Worm (Caenorhabditis elegans) whole organism, late embryonic: ENCODE measurements around the gene ftr-1.

Source experiments
- K09A11.1 ChIP-seq: sonication (generic microtip); optimal IDR thresholded peaks from 2 replicates; lab custom pipeline; 2017; ENCODE audit warnings: antibody characterized with exemption, mild to moderate bottlenecking, missing genetic modification characterization, missing compliant biosample characterization; ENCODE audit not compliant: insufficient read depth
- Y22D7AL.16 ChIP-seq: sonication (generic microtip); optimal IDR thresholded peaks from 2 replicates; lab custom pipeline; 2016; ENCODE audit warnings: missing genetic modification characterization, missing compliant biosample characterization
- ahr-1 ChIP-seq: sonication (generic microtip); optimal IDR thresholded peaks from 2 replicates; lab custom pipeline; 2016; ENCODE audit warnings: missing genetic modification characterization, missing compliant biosample characterization
- ceh-22 ChIP-seq: sonication (generic microtip); optimal IDR thresholded peaks from 2 replicates; lab custom pipeline; 2017; ENCODE audit warnings: missing biosample characterization, missing genetic modification characterization
- ceh-31 ChIP-seq: sonication (generic microtip); optimal IDR thresholded peaks from 2 replicates; lab custom pipeline; 2016; ENCODE audit warnings: missing genetic modification characterization, missing compliant biosample characterization
- ceh-34 ChIP-seq: sonication (generic microtip); optimal IDR thresholded peaks from 2 replicates; lab custom pipeline; 2016; ENCODE audit warnings: mild to moderate bottlenecking, missing genetic modification characterization, missing compliant biosample characterization
- ceh-45 ChIP-seq: fragments of 200-800 bp; sonication (Bioruptor generic); IDR thresholded peaks from 2 replicates; pipeline ENCODE4 v1.3.6; 2022; ENCODE audit warnings: missing genetic modification reagents, missing genetic modification characterization, missing compliant biosample characterization
- ceh-48 ChIP-seq: sonication (generic microtip); optimal IDR thresholded peaks from 2 replicates; lab custom pipeline; 2016; ENCODE audit warnings: missing genetic modification characterization, inconsistent platforms, missing compliant biosample characterization
- ceh-6 ChIP-seq: fragments of 200-800 bp; sonication (Bioruptor generic); optimal IDR thresholded peaks from 2 replicates; lab custom pipeline; 2018; ENCODE audit warnings: mild to moderate bottlenecking, missing genetic modification characterization, missing compliant biosample characterization
- ceh-9 ChIP-seq: sonication (generic microtip); optimal IDR thresholded peaks from 2 replicates; lab custom pipeline; 2016; ENCODE audit warnings: mild to moderate bottlenecking, missing genetic modification characterization, inconsistent platforms, missing compliant biosample characterization
- che-1 ChIP-seq: sonication (generic microtip); optimal IDR thresholded peaks from 2 replicates; lab custom pipeline; 2016; ENCODE audit warnings: mild to moderate bottlenecking, missing genetic modification characterization, missing compliant biosample characterization
- elt-4 ChIP-seq: sonication (generic microtip); optimal IDR thresholded peaks from 2 replicates; lab custom pipeline; 2016; ENCODE audit warnings: missing genetic modification characterization, missing compliant biosample characterization
- eyg-1 ChIP-seq: sonication (generic microtip); optimal IDR thresholded peaks from 2 replicates; lab custom pipeline; 2016; ENCODE audit warnings: missing genotype, missing genetic modification characterization, missing compliant biosample characterization
- fax-1 ChIP-seq: sonication (generic microtip); optimal IDR thresholded peaks from 2 replicates; lab custom pipeline; 2016; ENCODE audit warnings: missing genotype, missing genetic modification characterization, missing compliant biosample characterization
- fkh-10 ChIP-seq: fragments of 150-350 bp; optimal IDR thresholded peaks from 2 replicates; lab custom pipeline; 2014; ENCODE audit warnings: missing biosample characterization, missing genetic modification reagents, missing genetic modification characterization
- fkh-6 ChIP-seq: sonication (generic microtip); optimal IDR thresholded peaks from 2 replicates; lab custom pipeline; 2016; ENCODE audit warnings: missing genetic modification characterization, missing compliant biosample characterization
- gmeb-2 ChIP-seq: sonication (generic microtip); optimal IDR thresholded peaks from 2 replicates; lab custom pipeline; 2016; ENCODE audit warnings: missing genetic modification characterization, inconsistent platforms, missing compliant biosample characterization
- hlh-13 ChIP-seq: fragments of 200-800 bp; sonication (Bioruptor generic); optimal IDR thresholded peaks from 2 replicates; lab custom pipeline; 2018; ENCODE audit warnings: mild to moderate bottlenecking, missing genetic modification characterization, missing compliant biosample characterization
- hlh-15 ChIP-seq: sonication (generic microtip); optimal IDR thresholded peaks from 2 replicates; lab custom pipeline; 2016; ENCODE audit warnings: missing genetic modification characterization, missing compliant biosample characterization
- hlh-8 ChIP-seq: sonication (generic microtip); optimal IDR thresholded peaks from 2 replicates; lab custom pipeline; 2016; ENCODE audit warnings: missing genotype, missing genetic modification characterization, missing compliant biosample characterization
- madf-2 ChIP-seq: sonication (generic microtip); optimal IDR thresholded peaks from 2 replicates; lab custom pipeline; 2017; ENCODE audit warnings: missing genetic modification characterization, missing compliant biosample characterization
- nhr-11 ChIP-seq: fragments of 150-350 bp; optimal IDR thresholded peaks from 2 replicates; lab custom pipeline; 2014; ENCODE audit warnings: missing biosample characterization, missing genetic modification characterization
- nhr-232 ChIP-seq: sonication (generic microtip); optimal IDR thresholded peaks from 2 replicates; lab custom pipeline; 2016; ENCODE audit warnings: missing genetic modification characterization, missing compliant biosample characterization
- npax-4 ChIP-seq: sonication (generic microtip); optimal IDR thresholded peaks from 2 replicates; lab custom pipeline; 2016; ENCODE audit warnings: missing genetic modification characterization, missing compliant biosample characterization
- odd-2 ChIP-seq: sonication (generic microtip); optimal IDR thresholded peaks from 2 replicates; lab custom pipeline; 2017; ENCODE audit warnings: antibody characterized with exemption, mild to moderate bottlenecking, missing genetic modification characterization, missing compliant biosample characterization
- pat-9 ChIP-seq: fragments of 200-800 bp; sonication (Bioruptor generic); optimal IDR thresholded peaks from 2 replicates; lab custom pipeline; 2018; ENCODE audit warnings: mild to moderate bottlenecking, missing genetic modification characterization, moderate library complexity, missing compliant biosample characterization
- pros-1 ChIP-seq: fragments of 150-350 bp; optimal IDR thresholded peaks from 2 replicates; lab custom pipeline; 2014; ENCODE audit warnings: missing biosample characterization, missing genetic modification reagents, missing genetic modification characterization
- ref-2 ChIP-seq: sonication (generic microtip); optimal IDR thresholded peaks from 2 replicates; lab custom pipeline; 2016; ENCODE audit warnings: missing genetic modification characterization, missing compliant biosample characterization
- rnt-1 ChIP-seq: sonication (generic microtip); optimal IDR thresholded peaks from 2 replicates; lab custom pipeline; 2016; ENCODE audit warnings: missing genetic modification characterization, missing compliant biosample characterization
- sdc-2 ChIP-seq: sonication (generic microtip); optimal IDR thresholded peaks from 2 replicates; lab custom pipeline; 2016; ENCODE audit warnings: missing genotype, missing genetic modification characterization, missing compliant biosample characterization
- sox-2 ChIP-seq: fragments of 200-800 bp; sonication (Bioruptor generic); IDR thresholded peaks from 2 replicates; pipeline ENCODE4 v1.3.6; 2022; ENCODE audit warnings: missing genetic modification reagents, missing genetic modification characterization, missing compliant biosample characterization
- sox-4 ChIP-seq: sonication (generic microtip); optimal IDR thresholded peaks from 2 replicates; lab custom pipeline; 2017; ENCODE audit warnings: mild to moderate bottlenecking, missing genetic modification characterization, inconsistent platforms, missing compliant biosample characterization
- syd-9 ChIP-seq: sonication (generic microtip); optimal IDR thresholded peaks from 2 replicates; lab custom pipeline; 2016; ENCODE audit warnings: mild to moderate bottlenecking, missing genetic modification characterization, moderate library complexity, missing compliant biosample characterization
- tbx-2 ChIP-seq: sonication (generic microtip); optimal IDR thresholded peaks from 2 replicates; lab custom pipeline; 2016; ENCODE audit warnings: missing genetic modification characterization, missing compliant biosample characterization
- unc-3 ChIP-seq, 2 experiments: fragments of 200-800 bp in 1 of 2; sonication (Bioruptor generic) in 1 of 2; sonication (generic microtip) in 1 of 2; conservative IDR thresholded peaks in 1 of 2; optimal IDR thresholded peaks in 1 of 2; 2 replicates each; pipeline versions ENCODE4 v1.3.6 to Lab custom; 2016 to 2022; ENCODE audit warnings: missing compliant biosample characterization in 2 of 2, missing genetic modification characterization in 2 of 2, missing genetic modification reagents in 1 of 2
- unc-42 ChIP-seq: sonication (generic microtip); optimal IDR thresholded peaks from 2 replicates; lab custom pipeline; 2016; ENCODE audit warnings: missing genotype, missing genetic modification characterization, missing compliant biosample characterization
- unc-55 ChIP-seq: sonication (generic microtip); optimal IDR thresholded peaks from 2 replicates; lab custom pipeline; 2017; ENCODE audit warnings: missing biosample characterization, missing genetic modification reagents, missing genetic modification characterization
- unc-86 ChIP-seq: sonication (generic microtip); optimal IDR thresholded peaks from 2 replicates; lab custom pipeline; 2016; ENCODE audit warnings: missing genetic modification characterization, missing compliant biosample characterization
- ztf-16 ChIP-seq: sonication (generic microtip); optimal IDR thresholded peaks from 2 replicates; lab custom pipeline; 2017; ENCODE audit warnings: missing genetic modification characterization, missing compliant biosample characterization

ftr-1 gene

ce11 chrV:20225312-20225711, 28.5 kb downstream of the ftr-1 start:
- TF ChIP-seq ceh-9 (no peak), ref-2 (tag; lab: Kevin White, UChicago) (no peak), sox-2 (no peak), K09A11.1 (tag; lab: Kevin White, UChicago) (no peak), ceh-6 (GFP tag; lab: Kevin White, UChicago) (no peak), gmeb-2 (tag; lab: Kevin White, UChicago) (no peak), fkh-10 (GFP tag; lab: Kevin White, UChicago) (no peak), eyg-1 (tag; lab: Kevin White, UChicago) (no peak), tbx-2 (tag; lab: Kevin White, UChicago) (no peak), pat-9 (tag; lab: Kevin White, UChicago) (no peak), ceh-34 (no peak), unc-86 (tag; lab: Kevin White, UChicago) (no peak), syd-9 (tag; lab: Kevin White, UChicago) (no peak), fkh-6 (tag; lab: Kevin White, UChicago) (no peak), ceh-22 (tag; lab: Kevin White, UChicago) (no peak), fax-1 (tag; lab: Kevin White, UChicago) (no peak), ceh-48 (no peak)

DNA sequence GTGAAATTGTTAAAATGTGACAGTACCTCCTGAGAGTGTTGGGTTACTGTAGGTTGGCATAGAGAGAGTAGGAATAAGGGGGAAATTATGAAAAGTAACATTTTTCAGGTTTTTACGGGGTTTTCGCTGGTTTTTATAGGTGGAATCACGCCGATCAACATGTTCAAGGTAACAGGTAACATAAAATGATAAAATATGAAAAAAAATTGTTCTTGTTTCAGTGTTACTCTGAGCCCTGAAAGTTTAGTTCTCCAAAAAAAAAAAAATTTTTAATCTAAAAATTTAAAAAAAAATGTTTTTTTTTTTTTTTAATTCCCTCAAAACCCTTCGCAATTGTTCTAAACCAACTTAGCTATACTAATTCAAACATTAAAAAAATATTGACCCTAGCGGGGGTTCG, 37.0 kb downstream of the ftr-1 start, which contains the start of gene Y113G7B.15:
Gene Y113G7B.15, minus strand, starts transcription at position 101 of the 400 bp plus-strand sequence.
- no peak for TF ChIP-seq odd-2 (tag; lab: Kevin White, UChicago)
- no peak for TF ChIP-seq sdc-2
- no peak for TF ChIP-seq ztf-16 (tag; lab: Kevin White, UChicago)
- TF ChIP-seq npax-4: no peak
- no peak for TF ChIP-seq Y22D7AL.16
- no peak for TF ChIP-seq ceh-45 (GFP tag; lab: Robert Waterston, UW)
- TF ChIP-seq pros-1 (tag; lab: Kevin White, UChicago): no peak

- TF ChIP-seq gmeb-2 (tag; lab: Kevin White, UChicago) (no peak), nhr-11 (tag; lab: Kevin White, UChicago) (no peak), fkh-6 (tag; lab: Kevin White, UChicago) (no peak), che-1 (tag; lab: Kevin White, UChicago) (no peak), hlh-13 (GFP tag; lab: Kevin White, UChicago) (no peak), ceh-48 (no peak), unc-3 (GFP tag; conservative IDR thresholded peaks at IDR 0.05; lab: Robert Waterston, UW) (no peak), unc-3 (tag; optimal IDR thresholded peaks at IDR 0.05; lab: Kevin White, UChicago) (no peak), sdc-2 (no peak), elt-4 (no peak)
Measured at ce11 chrV:20234439-20234838, 37.7 kb downstream of the ftr-1 start.

DNA sequence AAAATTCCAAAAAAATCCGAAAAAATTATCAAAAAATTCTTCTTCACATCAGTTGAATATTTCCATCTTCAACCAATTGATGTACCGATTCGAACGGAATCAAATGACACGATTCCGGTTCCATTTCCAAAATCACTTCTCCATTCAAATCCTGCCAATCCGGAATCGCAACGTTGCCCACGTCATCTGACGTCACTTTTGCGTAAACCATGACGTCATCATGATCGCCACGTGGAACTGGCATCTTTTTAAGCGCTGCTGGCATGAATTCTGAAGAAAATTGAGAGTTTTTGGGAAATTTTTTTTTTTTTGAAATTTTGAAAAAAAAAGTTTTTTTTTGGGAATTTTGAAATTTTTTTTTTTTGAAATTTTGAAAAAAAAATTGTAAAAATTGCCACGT, 38.5 kb downstream of the ftr-1 start:
- no peak for TF ChIP-seq hlh-13 (GFP tag; lab: Kevin White, UChicago)
- no peak for TF ChIP-seq hlh-15 (tag; lab: Kevin White, UChicago)
- no peak for TF ChIP-seq ceh-31
- no peak for TF ChIP-seq nhr-232 (tag; lab: Kevin White, UChicago)
- no peak for TF ChIP-seq rnt-1
- no peak for TF ChIP-seq madf-2 (tag; lab: Kevin White, UChicago)
- no peak for TF ChIP-seq hlh-8 (tag; lab: Kevin White, UChicago)
- no peak for TF ChIP-seq unc-42 (tag; lab: Kevin White, UChicago)
- TF ChIP-seq ahr-1 (tag; lab: Kevin White, UChicago): no peak
- TF ChIP-seq unc-86 (tag; lab: Kevin White, UChicago): no peak
- TF ChIP-seq unc-55: no peak
- TF ChIP-seq sox-4: no peak
- no peak for TF ChIP-seq pat-9 (tag; lab: Kevin White, UChicago)
